Worm (Caenorhabditis elegans) whole organism, early embryonic: Measurements from ENCODE around the gene ceh-22.

Source experiments
- flt-1 ChIP-seq: fragments of 200-800 bp; sonication (Bioruptor generic); IDR thresholded peaks from 2 replicates; pipeline ENCODE4 v1.3.6; 2022; ENCODE audit warnings: missing genetic modification characterization, missing compliant biosample characterization
- scrt-1 ChIP-seq: fragments of 200-800 bp; sonication (Bioruptor generic); IDR thresholded peaks from 2 replicates; pipeline ENCODE4 v1.3.6; 2022; ENCODE audit warnings: missing genetic modification characterization, missing compliant biosample characterization

DNA sequence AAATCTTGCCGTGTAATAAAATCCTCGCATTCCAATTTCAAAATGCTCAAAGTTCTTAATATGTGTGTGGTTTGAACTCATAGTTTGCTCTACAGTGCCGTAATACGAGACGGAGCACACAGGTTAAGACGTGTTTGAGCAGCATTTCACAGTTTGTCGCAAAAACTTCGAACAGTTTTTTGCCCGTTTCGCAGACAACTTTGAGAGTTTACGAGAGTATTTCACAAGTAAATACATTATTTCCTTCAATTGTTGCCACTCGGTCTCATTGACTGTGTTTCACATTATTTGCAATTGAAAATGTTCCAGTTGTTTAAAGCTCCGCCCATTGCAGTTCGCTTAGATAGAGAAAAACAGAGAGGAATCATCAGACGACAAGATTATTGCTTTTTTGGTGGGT is 15.9 kb downstream of the ceh-22 start, which contains the start of gene F29F11.20:
- no peak for TF ChIP-seq flt-1 (GFP tag; lab: Robert Waterston, UW)
- no peak for TF ChIP-seq scrt-1 (GFP tag; lab: Robert Waterston, UW)
